Fruit fly (Drosophila melanogaster): Measurements from ENCODE around the gene CG5399.

DNA sequence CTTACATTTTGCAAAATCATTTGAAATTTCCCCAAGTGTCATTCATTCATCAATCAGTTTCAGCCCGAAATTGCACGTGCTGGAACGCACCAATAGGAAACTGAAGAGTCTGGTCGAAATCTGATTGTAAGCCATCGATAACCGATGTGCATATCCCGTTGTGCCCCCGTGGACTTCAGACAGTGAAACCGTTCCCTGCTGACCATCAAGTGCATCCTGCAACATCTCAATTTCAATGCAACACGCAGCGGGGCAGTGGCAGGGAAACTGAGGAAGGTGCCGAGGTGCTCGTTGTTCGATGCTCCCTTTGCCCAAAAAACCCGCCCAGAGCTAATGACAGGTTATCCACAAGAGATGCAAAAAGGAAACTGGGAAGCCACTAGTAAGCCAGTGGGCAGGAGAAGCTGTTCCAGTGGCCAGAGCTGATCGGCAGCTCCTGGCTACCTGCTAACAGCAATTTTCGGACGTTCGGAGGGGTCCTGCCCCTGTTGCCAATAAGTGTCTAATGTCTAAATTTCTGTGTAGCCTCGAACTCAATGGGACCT, 48.1 kb upstream of the CG5399 start:
- TF ChIP-seq CG8478 (optimal IDR thresholded peaks at IDR 0.05) (no peak), pan (optimal IDR thresholded peaks at IDR 0.05) (no peak), psq (optimal IDR thresholded peaks at IDR 0.05) (no peak), Dll (optimal IDR thresholded peaks at IDR 0.05) (peak; percentile 46), usp (GFP tag; optimal IDR thresholded peaks at IDR 0.05) (no peak), EcR (GFP tag; optimal IDR thresholded peaks at IDR 0.05) (no peak)

Measured in whole organism.